Worm (Caenorhabditis elegans) whole organism, L4 larva: Measurements from ENCODE around the gene miz-1.

Experiments used
- aly-2 ChIP-seq: sonication (generic microtip); optimal IDR thresholded peaks from 2 replicates; lab custom pipeline; 2018; ENCODE audit warnings: missing biosample characterization, missing genetic modification characterization
- ceh-44 ChIP-seq: fragments of 200-800 bp; sonication (Bioruptor generic); IDR thresholded peaks from 2 replicates; pipeline ENCODE4 v1.3.6; 2022; ENCODE audit warnings: missing genetic modification reagents, missing genetic modification characterization, missing compliant biosample characterization
- nhr-11 ChIP-seq: fragments of 150-350 bp; optimal IDR thresholded peaks from 2 replicates; lab custom pipeline; 2014; ENCODE audit warnings: missing biosample characterization, missing genetic modification characterization
- nhr-237 ChIP-seq: sonication (generic microtip); optimal IDR thresholded peaks from 2 replicates; lab custom pipeline; 2017; ENCODE audit warnings: missing biosample characterization, missing genetic modification characterization
- nhr-6 ChIP-seq: fragments of 150-350 bp; optimal IDR thresholded peaks from 2 replicates; lab custom pipeline; 2014; ENCODE audit warnings: missing biosample characterization, missing genetic modification characterization
- snpc-4 ChIP-seq: fragments of 150-350 bp; optimal IDR thresholded peaks from 2 replicates; lab custom pipeline; 2014; ENCODE audit warnings: missing biosample characterization, missing genetic modification characterization

DNA sequence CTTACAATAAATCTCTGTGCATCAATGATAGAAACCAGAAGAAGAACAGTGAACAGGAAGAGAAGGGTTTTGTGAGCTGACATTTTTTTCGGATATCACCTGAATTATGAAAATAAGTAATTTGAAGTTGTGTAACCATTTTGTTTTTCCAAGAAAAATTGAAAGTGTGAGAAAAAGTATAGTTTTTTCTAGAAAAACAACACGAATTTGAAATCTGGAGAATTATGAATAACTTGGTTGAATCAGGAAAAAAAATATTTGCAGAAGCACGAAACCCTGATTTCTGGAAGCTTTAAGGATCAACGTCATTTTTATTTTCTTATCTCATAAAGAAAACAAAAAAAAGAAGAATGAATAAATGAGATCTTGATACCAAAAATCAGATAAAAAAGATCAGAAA lies 62.3 kb downstream of the miz-1 start, which contains the start of gene F13E9.12:
- TF ChIP-seq ceh-44 (GFP tag; lab: Robert Waterston, UW), result no peak
- no peak for TF ChIP-seq nhr-11 (tag; lab: Kevin White, UChicago)
- no peak for TF ChIP-seq aly-2
- TF ChIP-seq snpc-4 (tag; lab: Kevin White, UChicago), result no peak
- TF ChIP-seq nhr-6 (tag; lab: Kevin White, UChicago), result no peak
- TF ChIP-seq nhr-237 (tag; lab: Kevin White, UChicago), result no peak
